Fruit fly (Drosophila melanogaster): ENCODE data around the gene CG8852.

Gene CG8852

DNA sequence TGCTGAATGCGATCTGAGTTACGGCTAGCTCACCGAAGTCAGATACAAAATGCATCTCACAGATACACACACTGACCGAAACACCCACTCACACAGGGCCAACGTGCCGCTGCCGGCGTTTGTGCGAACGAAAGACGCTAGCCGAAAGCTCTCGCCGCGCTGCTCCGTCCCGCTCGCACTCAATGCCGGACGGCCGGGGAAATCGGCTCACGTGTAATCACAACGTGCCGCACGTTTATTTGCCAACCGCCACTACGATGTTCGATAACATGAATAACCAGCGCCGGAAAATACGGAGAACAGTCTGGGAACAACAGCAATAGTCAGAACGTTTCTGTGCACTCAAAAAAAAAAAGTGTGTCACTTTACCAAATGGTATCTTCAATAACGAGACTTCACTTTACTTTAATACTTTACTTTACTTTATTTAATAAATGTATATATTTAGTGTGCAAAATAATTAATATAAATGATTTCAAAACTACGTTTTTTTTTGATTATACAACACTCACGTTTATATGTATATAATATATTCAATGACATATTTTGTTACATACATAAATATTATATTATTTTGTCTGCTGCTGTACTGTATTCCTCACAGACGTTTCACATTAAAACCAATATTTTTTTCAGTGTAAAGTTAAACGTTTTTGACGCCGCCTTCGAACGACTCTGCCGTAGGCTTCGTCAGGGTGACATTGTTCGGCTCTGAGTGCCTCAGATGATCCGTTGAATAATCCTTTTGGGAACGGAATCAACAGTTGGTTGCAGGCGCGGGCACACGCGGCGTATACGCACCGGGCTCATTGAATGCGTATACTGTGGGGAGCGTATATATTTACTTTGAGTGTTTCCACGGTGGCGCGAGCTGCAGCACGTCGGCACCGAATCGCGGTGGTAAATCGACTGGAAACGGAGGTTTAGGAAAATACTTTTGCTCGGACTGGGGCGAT lies 17.4 kb upstream of the CG8852 start, which contains the start of gene tim (continued):
- TF ChIP-seq aop (GFP tag; IDR thresholded peaks at IDR 0.05) (no peak), Mes4 (GFP tag; optimal IDR thresholded peaks at IDR 0.05) (no peak), CkIIα-i1 (GFP tag; IDR thresholded peaks at IDR 0.05) (no peak), peb (GFP tag; IDR thresholded peaks at IDR 0.05) (no peak), CG7963 (GFP tag; IDR thresholded peaks at IDR 0.05; ENCODE audit: partially characterized antibody) (no peak), TFAM (GFP tag; optimal IDR thresholded peaks at IDR 0.05) (no peak), ewg (GFP tag; optimal IDR thresholded peaks at IDR 0.05) (peak; percentile 14), CG15073 (GFP tag; optimal IDR thresholded peaks at IDR 0.05) (no peak), NfI (GFP tag; optimal IDR thresholded peaks at IDR 0.05) (no peak), Hmr (GFP tag; optimal IDR thresholded peaks at IDR 0.05) (no peak), tup (GFP tag; optimal IDR thresholded peaks at IDR 0.05) (no peak), CG17361 (GFP tag; IDR thresholded peaks at IDR 0.05) (peak; percentile 51; the same call in 2 of the 3 replicates), jumu (GFP tag; optimal IDR thresholded peaks at IDR 0.05) (no peak), HHEX (GFP tag; optimal IDR thresholded peaks at IDR 0.05) (no peak), CG10431 (GFP tag; optimal IDR thresholded peaks at IDR 0.05) (no peak), pita (GFP tag; optimal IDR thresholded peaks at IDR 0.05) (no peak), CG16813 (GFP tag; IDR thresholded peaks at IDR 0.05; ENCODE audit: partially characterized antibody) (no peak), CG17359 (tag; optimal IDR thresholded peaks at IDR 0.05) (peak; percentile 26), cwo (GFP tag; optimal IDR thresholded peaks at IDR 0.05) (peak; percentile 99), Vsx1 (GFP tag; optimal IDR thresholded peaks at IDR 0.05) (no peak), corto (GFP tag; optimal IDR thresholded peaks at IDR 0.05) (no peak), sug (tag; optimal IDR thresholded peaks at IDR 0.05) (no peak), CG10209 (GFP tag; optimal IDR thresholded peaks at IDR 0.05) (peak; percentile 31), CG6254 (GFP tag; optimal IDR thresholded peaks at IDR 0.05) (peak; percentile 21), fu2 (GFP tag; optimal IDR thresholded peaks at IDR 0.05) (no peak), Kr (GFP tag; optimal IDR thresholded peaks at IDR 0.05) (no peak), pros (GFP tag; optimal IDR thresholded peaks at IDR 0.05) (no peak), CG7271 (tag; optimal IDR thresholded peaks at IDR 0.05) (no peak), Abd-B (GFP tag; optimal IDR thresholded peaks at IDR 0.05) (no peak), trem (tag; optimal IDR thresholded peaks at IDR 0.05) (no peak), Atf6 (GFP tag; IDR thresholded peaks at IDR 0.05) (no peak), CG14050 (GFP tag; IDR thresholded peaks at IDR 0.05) (no peak), Stat92E (GFP tag; optimal IDR thresholded peaks at IDR 0.05) (no peak), cato (GFP tag; optimal IDR thresholded peaks at IDR 0.05; ENCODE audit: borderline replicate concordance) (no peak), CG13424 (tag; optimal IDR thresholded peaks at IDR 0.05) (peak; percentile 56), Dbx (GFP tag; IDR thresholded peaks at IDR 0.05) (0 out of 3 replicates have a peak, but pooled peaks have one; percentile 7), stc (GFP tag; IDR thresholded peaks at IDR 0.05) (no peak), Side (GFP tag; optimal IDR thresholded peaks at IDR 0.05) (no peak), toy (GFP tag; IDR thresholded peaks at IDR 0.05) (no peak), cad (GFP tag; optimal IDR thresholded peaks at IDR 0.05) (no peak), CG17829 (tag; optimal IDR thresholded peaks at IDR 0.05) (no peak), ac (GFP tag; optimal IDR thresholded peaks at IDR 0.05) (no peak), Ada2b (GFP tag; IDR thresholded peaks at IDR 0.05) (no peak), chinmo (GFP tag; IDR thresholded peaks at IDR 0.05; ENCODE audit: partially characterized antibody) (peak; percentile 67; the same call in 1 of the 4 replicates), CG6813 (GFP tag; optimal IDR thresholded peaks at IDR 0.05) (no peak), p53 (GFP tag; optimal IDR thresholded peaks at IDR 0.05) (no peak), insv (GFP tag; optimal IDR thresholded peaks at IDR 0.05) (no peak), CG6689 (GFP tag; IDR thresholded peaks at IDR 0.05) (0 out of 2 replicates have a peak, but pooled peaks have one; percentile 9)

Data from whole organism, embryonic.